Worm (Caenorhabditis elegans): ENCODE measurements around the gene Y60C6A.2.

DNA sequence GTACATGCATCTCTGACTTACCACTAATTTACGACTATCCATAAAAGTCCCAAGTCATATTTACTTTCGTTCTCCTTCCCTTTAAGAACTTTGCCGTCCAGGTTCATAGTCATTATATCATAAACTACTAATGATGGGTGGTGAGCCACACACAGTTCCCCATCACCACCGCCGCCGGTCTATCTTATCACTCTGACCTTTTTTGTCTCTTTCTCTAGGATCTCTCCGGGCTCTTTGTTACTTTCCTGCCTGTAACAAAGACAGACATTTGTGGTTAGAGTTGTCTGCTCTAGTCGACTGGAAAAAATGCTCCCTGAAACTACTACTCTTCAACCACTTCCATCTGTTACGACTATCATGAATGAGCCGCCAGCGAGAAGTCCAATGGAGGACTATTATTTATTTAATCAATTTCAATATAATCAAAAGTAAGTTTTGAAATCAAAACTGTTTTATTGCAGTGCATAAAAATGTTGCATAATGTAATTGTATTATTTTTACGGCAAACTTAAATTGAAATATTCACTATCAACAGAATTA, 14.8 kb downstream of the Y60C6A.2 start, which contains the start of gene elt-7:
- TF ChIP-seq T22C8.4 (GFP tag; IDR thresholded peaks at IDR 0.05), result no peak
- no peak for TF ChIP-seq ztf-23 (GFP tag; IDR thresholded peaks at IDR 0.05)
- no peak for TF ChIP-seq klf-2 (GFP tag; conservative IDR thresholded peaks at IDR 0.05)

Data from whole organism, midembryonic.